Worm (Caenorhabditis elegans) whole organism, young adult: ENCODE results near the gene evl-14.

ENCODE experiments used
- B0035.1 ChIP-seq: sonication (generic microtip); optimal IDR thresholded peaks from 2 replicates; lab custom pipeline; 2016; ENCODE audit warnings: missing genetic modification characterization, mild to moderate bottlenecking, missing compliant biosample characterization, missing genotype, missing genetic modification reagents
- B0336.3 ChIP-seq: fragments of 200-800 bp; sonication (Bioruptor generic); IDR thresholded peaks from 2 replicates; pipeline ENCODE4 v1.3.6; 2022; ENCODE audit warnings: missing genetic modification characterization, missing compliant biosample characterization
- F22D6.2 ChIP-seq: sonication (generic microtip); optimal IDR thresholded peaks from 2 replicates; lab custom pipeline; 2016; ENCODE audit warnings: mild to moderate bottlenecking, missing genetic modification characterization, missing compliant biosample characterization
- F23B12.7 ChIP-seq: sonication (generic microtip); optimal IDR thresholded peaks from 2 replicates; lab custom pipeline; 2017; ENCODE audit warnings: missing genetic modification characterization, mild to moderate bottlenecking, missing compliant biosample characterization, antibody characterized with exemption, moderate library complexity; ENCODE audit not compliant: insufficient read depth
- F57A8.1 ChIP-seq: fragments of 200-800 bp; sonication (Bioruptor generic); optimal IDR thresholded peaks from 2 replicates; lab custom pipeline; 2018; ENCODE audit warnings: mild to moderate bottlenecking, missing genetic modification characterization, moderate library complexity, missing compliant biosample characterization
- F57C9.4 ChIP-seq: sonication (generic microtip); optimal IDR thresholded peaks from 2 replicates; lab custom pipeline; 2017; ENCODE audit warnings: mild to moderate bottlenecking, missing genetic modification characterization, missing compliant biosample characterization
- K11D2.4 ChIP-seq: fragments of 200-800 bp; sonication (Bioruptor generic); IDR thresholded peaks from 2 replicates; pipeline ENCODE4 v1.3.6; 2022; ENCODE audit warnings: missing genetic modification reagents, missing genetic modification characterization, missing compliant biosample characterization
- K12H6.12 ChIP-seq: fragments of 200-800 bp; sonication (Bioruptor generic); optimal IDR thresholded peaks from 2 replicates; lab custom pipeline; 2018; ENCODE audit warnings: mild to moderate bottlenecking, missing genetic modification characterization, missing compliant biosample characterization
- T26A5.8 ChIP-seq: sonication (generic microtip); optimal IDR thresholded peaks from 2 replicates; lab custom pipeline; 2016; ENCODE audit warnings: missing genetic modification characterization, missing compliant biosample characterization
- Y53F4B.3 ChIP-seq: fragments of 200-800 bp; sonication (Bioruptor generic); IDR thresholded peaks from 2 replicates; pipeline ENCODE4 v1.3.6; 2022; ENCODE audit warnings: missing genetic modification reagents, missing genetic modification characterization, missing compliant biosample characterization
- Y53G8AR.9 ChIP-seq: fragments of 200-800 bp; sonication (Bioruptor generic); conservative IDR thresholded peaks from 2 replicates; pipeline ENCODE4 v1.3.6; 2022; ENCODE audit warnings: missing genetic modification reagents, missing genetic modification characterization, missing compliant biosample characterization
- ZK185.1 ChIP-seq: sonication (generic microtip); optimal IDR thresholded peaks from 2 replicates; lab custom pipeline; 2016; ENCODE audit warnings: mild to moderate bottlenecking, missing genetic modification characterization, missing compliant biosample characterization; ENCODE audit not compliant: poor library complexity, severe bottlenecking
- akir-1 ChIP-seq: fragments of 200-800 bp; sonication (Bioruptor generic); optimal IDR thresholded peaks from 2 replicates; lab custom pipeline; 2018; ENCODE audit warnings: mild to moderate bottlenecking, missing genetic modification characterization, moderate library complexity, missing compliant biosample characterization
- aptf-2 ChIP-seq: fragments of 200-800 bp; sonication (Bioruptor generic); conservative IDR thresholded peaks from 2 replicates; pipeline ENCODE4 v1.3.6; 2022; ENCODE audit warnings: missing genetic modification reagents, missing genetic modification characterization, missing compliant biosample characterization
- atf-7 ChIP-seq: sonication (generic microtip); optimal IDR thresholded peaks from 2 replicates; lab custom pipeline; 2017; ENCODE audit warnings: mild to moderate bottlenecking, missing genetic modification characterization, missing compliant biosample characterization
- athp-1 ChIP-seq: sonication (generic microtip); optimal IDR thresholded peaks from 2 replicates; lab custom pipeline; 2017; ENCODE audit warnings: mild to moderate bottlenecking, missing genetic modification characterization, missing compliant biosample characterization
- attf-3 ChIP-seq: fragments of 200-800 bp; sonication (Bioruptor generic); conservative IDR thresholded peaks from 2 replicates; pipeline ENCODE4 v1.3.6; 2022; ENCODE audit warnings: missing genetic modification reagents, missing genetic modification characterization, missing compliant biosample characterization
- attf-6 ChIP-seq: fragments of 200-800 bp; sonication (Bioruptor generic); IDR thresholded peaks from 2 replicates; pipeline ENCODE4 v1.3.6; 2022; ENCODE audit warnings: missing genetic modification reagents, missing genetic modification characterization, missing compliant biosample characterization
- cebp-2 ChIP-seq: fragments of 200-800 bp; sonication (Bioruptor generic); IDR thresholded peaks from 2 replicates; pipeline ENCODE4 v1.3.6; 2022; ENCODE audit warnings: missing genetic modification characterization, missing compliant biosample characterization
- ceh-27 ChIP-seq: fragments of 200-800 bp; sonication (Bioruptor generic); optimal IDR thresholded peaks from 2 replicates; lab custom pipeline; 2018; ENCODE audit warnings: mild to moderate bottlenecking, missing genetic modification characterization, moderate library complexity, missing compliant biosample characterization
- die-1 ChIP-seq: sonication (generic microtip); optimal IDR thresholded peaks from 2 replicates; lab custom pipeline; 2016; ENCODE audit warnings: missing genotype, mild to moderate bottlenecking, missing genetic modification characterization, missing compliant biosample characterization
- dpff-1 ChIP-seq: sonication (generic microtip); optimal IDR thresholded peaks from 2 replicates; lab custom pipeline; 2017; ENCODE audit warnings: mild to moderate bottlenecking, missing genetic modification characterization, missing compliant biosample characterization
- dpl-1 ChIP-seq: fragments of 150-350 bp; optimal IDR thresholded peaks from 2 replicates; lab custom pipeline; 2014; ENCODE audit warnings: missing biosample characterization, missing genetic modification reagents, missing genetic modification characterization
- efl-1 ChIP-seq: fragments of 150-350 bp; optimal IDR thresholded peaks from 2 replicates; lab custom pipeline; 2014; ENCODE audit warnings: missing biosample characterization, missing genetic modification reagents, missing genetic modification characterization
- hlh-12 ChIP-seq: sonication (generic microtip); optimal IDR thresholded peaks from 2 replicates; lab custom pipeline; 2016; ENCODE audit warnings: missing genetic modification characterization, missing compliant biosample characterization
- hrde-1 ChIP-seq: sonication (generic microtip); optimal IDR thresholded peaks from 2 replicates; lab custom pipeline; 2016; ENCODE audit warnings: missing genetic modification characterization, mild to moderate bottlenecking, missing compliant biosample characterization, moderate library complexity, missing genotype, missing genetic modification reagents, borderline replicate concordance
- lir-1 ChIP-seq: fragments of 200-800 bp; sonication (Bioruptor generic); conservative IDR thresholded peaks from 2 replicates; pipeline ENCODE4 v1.3.6; 2022; ENCODE audit warnings: missing genetic modification reagents, missing genetic modification characterization, missing compliant biosample characterization
- lsl-1 ChIP-seq: fragments of 200-800 bp; sonication (Bioruptor generic); optimal IDR thresholded peaks from 2 replicates; lab custom pipeline; 2018; ENCODE audit warnings: mild to moderate bottlenecking, missing genetic modification characterization, moderate library complexity, missing compliant biosample characterization
- madf-10 ChIP-seq: sonication (generic microtip); optimal IDR thresholded peaks from 2 replicates; lab custom pipeline; 2016; ENCODE audit warnings: mild to moderate bottlenecking, missing genetic modification characterization, missing compliant biosample characterization
- madf-6 ChIP-seq: fragments of 200-800 bp; sonication (Bioruptor generic); IDR thresholded peaks from 2 replicates; pipeline ENCODE4 v1.3.6; 2022; ENCODE audit warnings: missing genetic modification reagents, missing genetic modification characterization, missing compliant biosample characterization
- madf-8 ChIP-seq: fragments of 200-800 bp; sonication (Bioruptor generic); conservative IDR thresholded peaks from 2 replicates; pipeline ENCODE4 v1.3.6; 2022; ENCODE audit warnings: missing genetic modification reagents, missing genetic modification characterization, missing compliant biosample characterization
- mcd-1 ChIP-seq: fragments of 200-800 bp; sonication (Bioruptor generic); IDR thresholded peaks from 2 replicates; pipeline ENCODE4 v1.3.6; 2022; ENCODE audit warnings: missing genetic modification reagents, missing genetic modification characterization, missing compliant biosample characterization
- nhr-27 ChIP-seq: fragments of 200-800 bp; sonication (Bioruptor generic); optimal IDR thresholded peaks from 2 replicates; lab custom pipeline; 2018; ENCODE audit warnings: mild to moderate bottlenecking, missing genetic modification characterization, moderate library complexity, missing compliant biosample characterization
- rec-8 ChIP-seq, 2 experiments: sonication (generic microtip); optimal IDR thresholded peaks; 2 replicates each; lab custom pipeline; 2016; ENCODE audit warnings: mild to moderate bottlenecking in 2 of 2, missing genetic modification characterization in 2 of 2, missing genetic modification reagents in 2 of 2, missing genotype in 2 of 2, missing biosample characterization in 1 of 2, missing compliant biosample characterization in 1 of 2, moderate library complexity in 1 of 2
- repo-1 ChIP-seq: sonication (generic microtip); optimal IDR thresholded peaks from 2 replicates; lab custom pipeline; 2017; ENCODE audit warnings: mild to moderate bottlenecking, missing genetic modification characterization, missing compliant biosample characterization
- sdz-38 ChIP-seq: sonication (generic microtip); optimal IDR thresholded peaks from 2 replicates; lab custom pipeline; 2016; ENCODE audit warnings: missing genotype, missing genetic modification characterization, missing compliant biosample characterization
- snpc-1.1 ChIP-seq: sonication (generic microtip); optimal IDR thresholded peaks from 2 replicates; lab custom pipeline; 2017; ENCODE audit warnings: missing genetic modification characterization, mild to moderate bottlenecking, missing compliant biosample characterization, antibody characterized with exemption, moderate library complexity, missing genotype, missing genetic modification reagents; ENCODE audit not compliant: insufficient read depth
- somi-1 ChIP-seq: fragments of 200-800 bp; sonication (Bioruptor generic); optimal IDR thresholded peaks from 2 replicates; lab custom pipeline; 2018; ENCODE audit warnings: mild to moderate bottlenecking, missing genetic modification characterization, missing compliant biosample characterization
- tlf-1 ChIP-seq: fragments of 200-800 bp; sonication (Bioruptor generic); optimal IDR thresholded peaks from 2 replicates; lab custom pipeline; 2018; ENCODE audit warnings: mild to moderate bottlenecking, missing genetic modification characterization, missing compliant biosample characterization
- xnd-1 ChIP-seq: sonication (generic microtip); optimal IDR thresholded peaks from 2 replicates; lab custom pipeline; 2016; ENCODE audit warnings: missing genotype, missing genetic modification reagents, missing genetic modification characterization, missing compliant biosample characterization
- zfh-2 ChIP-seq: fragments of 200-800 bp; sonication (Bioruptor generic); conservative IDR thresholded peaks from 2 replicates; pipeline ENCODE4 v1.3.6; 2022; ENCODE audit warnings: missing genetic modification reagents, missing genetic modification characterization, missing compliant biosample characterization
- zim-3 ChIP-seq: sonication (generic microtip); optimal IDR thresholded peaks from 2 replicates; lab custom pipeline; 2017; ENCODE audit warnings: mild to moderate bottlenecking, missing genetic modification characterization, moderate library complexity, missing compliant biosample characterization
- ztf-18 ChIP-seq: sonication (generic microtip); optimal IDR thresholded peaks from 2 replicates; lab custom pipeline; 2016; ENCODE audit warnings: missing genotype, mild to moderate bottlenecking, missing genetic modification characterization, missing compliant biosample characterization
- ztf-22 ChIP-seq: fragments of 200-800 bp; sonication (Bioruptor generic); optimal IDR thresholded peaks from 2 replicates; lab custom pipeline; 2018; ENCODE audit warnings: mild to moderate bottlenecking, missing genetic modification characterization, moderate library complexity, missing compliant biosample characterization
- ztf-6 ChIP-seq: fragments of 200-800 bp; sonication (Bioruptor generic); IDR thresholded peaks from 2 replicates; pipeline ENCODE4 v1.3.6; 2022; ENCODE audit warnings: missing genetic modification reagents, missing genetic modification characterization, missing compliant biosample characterization

The evl-14 gene

DNA sequence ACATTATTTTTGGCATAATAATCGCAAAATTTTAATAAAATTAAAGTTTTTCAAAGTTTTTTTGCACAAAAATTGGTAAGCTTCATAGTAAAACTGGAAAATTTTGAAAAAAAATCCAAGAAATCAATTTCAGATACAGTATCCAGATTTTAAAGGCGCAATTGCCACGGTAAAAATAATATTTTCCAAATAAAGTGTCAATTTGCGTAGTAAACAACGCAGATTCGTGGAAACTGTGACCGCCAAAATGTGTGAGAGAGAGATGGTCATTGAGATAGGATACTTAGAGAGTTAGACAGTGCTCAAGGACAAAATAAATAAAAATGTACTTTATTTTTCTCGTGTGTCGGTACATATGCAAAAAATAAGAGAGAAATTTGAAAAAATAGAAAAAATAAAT lies 10.1 kb downstream of the evl-14 start:
- no peak for TF ChIP-seq rec-8 (tag; optimal IDR thresholded peaks at IDR 0.05; lab: Kevin White, UChicago)
- no peak for TF ChIP-seq T26A5.8 (tag; lab: Kevin White, UChicago)
- TF ChIP-seq mcd-1 (GFP tag; lab: Robert Waterston, UW), result no peak
- peak; percentile 65 for TF ChIP-seq lsl-1 (GFP tag; lab: Kevin White, UChicago)
- no peak for TF ChIP-seq ceh-27 (GFP tag; lab: Kevin White, UChicago)
- TF ChIP-seq efl-1, result peak; percentile 29
- TF ChIP-seq zfh-2 (GFP tag; lab: Robert Waterston, UW), result no peak
- no peak for TF ChIP-seq attf-6 (GFP tag; lab: Robert Waterston, UW)
- TF ChIP-seq F23B12.7, result no peak
- no peak for TF ChIP-seq hrde-1 (tag; lab: Kevin White, UChicago)
- no peak for TF ChIP-seq F57C9.4 (tag; lab: Kevin White, UChicago)
- TF ChIP-seq hlh-12 (tag; lab: Kevin White, UChicago), result no peak
- no peak for TF ChIP-seq F22D6.2 (tag; lab: Kevin White, UChicago)
- peak; percentile 39; the same call in 1 of the 2 replicates for TF ChIP-seq madf-6
- no peak for TF ChIP-seq B0035.1
- no peak for TF ChIP-seq ZK185.1 (tag; lab: Kevin White, UChicago)
- TF ChIP-seq sdz-38 (tag; lab: Kevin White, UChicago), result no peak
- peak; percentile 29 for TF ChIP-seq xnd-1 (tag; lab: Kevin White, UChicago)
- TF ChIP-seq somi-1, result no peak
- no peak for TF ChIP-seq K12H6.12 (tag; lab: Kevin White, UChicago)
- TF ChIP-seq ztf-18 (tag; lab: Kevin White, UChicago), result no peak
- TF ChIP-seq akir-1, result no peak
- TF ChIP-seq ztf-6 (GFP tag; lab: Robert Waterston, UW), result no peak

DNA sequence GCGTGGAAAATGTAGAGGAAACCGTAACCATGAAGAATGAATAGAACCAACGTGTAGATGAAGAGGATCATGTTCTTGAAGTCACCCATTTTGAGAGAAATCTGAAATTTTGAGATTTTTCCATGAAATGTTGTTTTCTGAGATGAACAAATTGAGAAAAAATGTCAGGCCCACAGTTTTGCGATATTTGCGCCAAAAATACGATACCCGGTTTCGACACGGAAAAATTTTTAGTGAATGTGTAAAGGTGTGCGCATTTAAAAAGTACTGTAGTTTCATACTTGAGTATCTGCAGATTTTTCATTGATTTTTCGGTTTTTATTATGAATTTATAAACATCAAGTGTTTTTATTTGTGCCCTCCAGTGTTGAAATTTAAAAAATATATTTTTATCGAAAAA lies 10.6 kb downstream of the evl-14 start, which contains the start of gene R10E4.9:
TSS of gene R10E4.9 (minus strand) at position 101 of the 400 bp plus-strand sequence.
- TF ChIP-seq tlf-1 (GFP tag; lab: Kevin White, UChicago) (no peak), athp-1 (tag; lab: Kevin White, UChicago) (no peak), nhr-27 (tag; lab: Kevin White, UChicago) (no peak), F57A8.1 (GFP tag; lab: Kevin White, UChicago) (no peak), madf-8 (GFP tag; lab: Robert Waterston, UW) (no peak), somi-1 (no peak), zim-3 (no peak), K12H6.12 (tag; lab: Kevin White, UChicago) (no peak), K11D2.4 (GFP tag; lab: Robert Waterston, UW) (no peak), sdz-38 (tag; lab: Kevin White, UChicago) (no peak), B0336.3 (no peak)
- TF ChIP-seq, all 124 proteins: peak for 0

DNA sequence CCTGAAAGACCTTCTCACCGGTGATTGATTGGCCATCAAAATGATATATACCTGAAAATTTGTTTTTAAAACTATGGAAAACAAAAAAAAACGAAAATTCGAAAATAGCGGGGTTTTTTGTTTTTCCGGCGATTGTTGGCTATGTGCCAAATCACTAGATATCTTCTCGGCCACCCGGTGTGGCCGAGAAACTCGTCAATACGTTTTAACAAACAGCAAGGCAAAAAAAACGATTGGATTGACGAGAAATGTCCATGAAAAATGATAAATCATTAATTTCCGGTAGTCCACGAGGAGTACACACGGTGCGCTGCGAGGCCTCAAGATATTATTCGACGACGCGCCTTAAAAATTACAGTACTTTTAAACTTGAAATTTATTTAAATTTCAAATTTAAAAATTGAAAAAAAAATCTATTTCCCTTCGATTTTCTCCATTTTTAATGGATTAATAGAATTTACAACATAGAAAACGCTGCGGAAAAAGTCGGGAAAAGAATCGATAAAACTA lies 11.9 kb downstream of the evl-14 start, which contains the start of gene R10E4.11:
TSS of gene R10E4.11 (minus strand) at position 51 of the 510 bp plus-strand sequence.
- TF ChIP-seq Y53G8AR.9 (GFP tag; lab: Robert Waterston, UW), result no peak
- TF ChIP-seq ZK185.1 (tag; lab: Kevin White, UChicago), result no peak
- no peak for TF ChIP-seq attf-3 (GFP tag; lab: Robert Waterston, UW)
- no peak for TF ChIP-seq lir-1 (GFP tag; lab: Robert Waterston, UW)
- TF ChIP-seq atf-7 (tag; lab: Kevin White, UChicago), result no peak
- no peak for TF ChIP-seq ztf-22
- no peak for TF ChIP-seq repo-1 (tag; lab: Kevin White, UChicago)
- TF ChIP-seq die-1 (tag; lab: Kevin White, UChicago), result no peak
- no peak for TF ChIP-seq dpff-1 (tag; lab: Kevin White, UChicago)
- TF ChIP-seq Y53F4B.3 (GFP tag; lab: Robert Waterston, UW), result no peak
- TF ChIP-seq cebp-2 (GFP tag; lab: Robert Waterston, UW), result no peak
- TF ChIP-seq lsl-1 (GFP tag; lab: Kevin White, UChicago), result peak; percentile 66
- no peak for TF ChIP-seq aptf-2 (GFP tag; lab: Robert Waterston, UW)
- TF ChIP-seq snpc-1.1, result no peak
- no peak for TF ChIP-seq dpl-1 (GFP tag; lab: Kevin White, UChicago)
- no peak for TF ChIP-seq madf-10
- TF ChIP-seq madf-6, result peak; percentile 54; the same call in 1 of the 2 replicates
- no peak for TF ChIP-seq ztf-18 (tag; lab: Kevin White, UChicago)
- no peak for TF ChIP-seq hlh-12 (tag; lab: Kevin White, UChicago)
